Fruit fly (Drosophila melanogaster) whole organism, pupa: ENCODE data around the gene axo.

Experiments used
- CG12605 ChIP-seq: fragments of 200-800 bp; sonication (Bioruptor generic); IDR thresholded peaks from 2 replicates; pipeline ENCODE4 v1.3.6; 2022; ENCODE audit warnings: missing biosample characterization, missing genetic modification characterization
- CG14655 ChIP-seq: fragments of 200-800 bp; sonication (Bioruptor generic); optimal IDR thresholded peaks from 3 replicates; lab custom pipeline; 2017; ENCODE audit warnings: mild to moderate bottlenecking, missing biosample characterization, missing genetic modification reagents, missing genetic modification characterization
- CG17806 ChIP-seq: fragments of 200-800 bp; sonication (Bioruptor generic); optimal IDR thresholded peaks from 2 replicates; lab custom pipeline; 2018; ENCODE audit warnings: missing biosample characterization, mild to moderate bottlenecking, missing genetic modification characterization, moderate library complexity
- CG32121 ChIP-seq: fragments of 200-800 bp; sonication (Bioruptor generic); IDR thresholded peaks from 2 replicates; pipeline ENCODE4 v1.3.6; 2022; ENCODE audit warnings: missing biosample characterization, missing genetic modification characterization
- CG4496 ChIP-seq: fragments of 200-800 bp; sonication (Bioruptor generic); IDR thresholded peaks from 3 replicates; pipeline ENCODE4 v1.3.6; 2022; ENCODE audit warnings: missing biosample characterization, missing genetic modification characterization
- CG8159 ChIP-seq: fragments of 200-800 bp; sonication (Bioruptor generic); optimal IDR thresholded peaks from 3 replicates; lab custom pipeline; 2018; ENCODE audit warnings: missing biosample characterization, mild to moderate bottlenecking, missing genetic modification characterization, moderate library complexity
- CG9948 ChIP-seq: fragments of 200-800 bp; sonication (Bioruptor generic); optimal IDR thresholded peaks from 2 replicates; lab custom pipeline; 2018; ENCODE audit warnings: missing biosample characterization, mild to moderate bottlenecking, missing genetic modification characterization, moderate library complexity
- D1 ChIP-seq: fragments of 200-800 bp; sonication (Bioruptor generic); optimal IDR thresholded peaks from 2 replicates; lab custom pipeline; 2018; ENCODE audit warnings: missing biosample characterization, mild to moderate bottlenecking, missing genetic modification characterization, moderate library complexity
- EcR ChIP-seq: fragments of 200-800 bp; sonication (Bioruptor generic); optimal IDR thresholded peaks from 3 replicates; lab custom pipeline; 2019; ENCODE audit warnings: missing biosample characterization, missing genetic modification characterization, mild to moderate bottlenecking, moderate library complexity, missing genetic modification reagents
- Pif1A ChIP-seq: fragments of 200-800 bp; sonication (Bioruptor generic); optimal IDR thresholded peaks from 3 replicates; lab custom pipeline; 2016; ENCODE audit warnings: missing biosample characterization, missing genetic modification characterization
- Snoo ChIP-seq: fragments of 200-800 bp; sonication (Bioruptor generic); optimal IDR thresholded peaks from 3 replicates; lab custom pipeline; 2017; ENCODE audit warnings: missing biosample characterization, mild to moderate bottlenecking, missing genetic modification characterization, inconsistent platforms
- fd96Ca ChIP-seq: fragments of 200-800 bp; sonication (Bioruptor generic); IDR thresholded peaks from 3 replicates; pipeline ENCODE4 v1.3.6; 2022; ENCODE audit warnings: missing biosample characterization, missing genetic modification characterization

dm6 chr3L:4590051-4590450 lies 97.1 kb downstream of the axo start:
- TF ChIP-seq CG12605 (no peak), D1 (tag; lab: Kevin White, UChicago) (no peak), fd96Ca (no peak), CG14655 (GFP tag; lab: Kevin White, UChicago) (no peak), CG32121 (GFP tag; lab: Robert Waterston, UW) (no peak), CG9948 (tag; lab: Kevin White, UChicago) (no peak), Snoo (tag; lab: Kevin White, UChicago) (no peak), CG8159 (tag; lab: Kevin White, UChicago) (no peak), CG17806 (no peak), EcR (no peak), Pif1A (GFP tag; lab: Kevin White, UChicago) (no peak), CG4496 (GFP tag; lab: Robert Waterston, UW) (no peak)
